Fruit fly (Drosophila melanogaster): ENCODE results near the gene CG31465.

Gene CG31465

DNA sequence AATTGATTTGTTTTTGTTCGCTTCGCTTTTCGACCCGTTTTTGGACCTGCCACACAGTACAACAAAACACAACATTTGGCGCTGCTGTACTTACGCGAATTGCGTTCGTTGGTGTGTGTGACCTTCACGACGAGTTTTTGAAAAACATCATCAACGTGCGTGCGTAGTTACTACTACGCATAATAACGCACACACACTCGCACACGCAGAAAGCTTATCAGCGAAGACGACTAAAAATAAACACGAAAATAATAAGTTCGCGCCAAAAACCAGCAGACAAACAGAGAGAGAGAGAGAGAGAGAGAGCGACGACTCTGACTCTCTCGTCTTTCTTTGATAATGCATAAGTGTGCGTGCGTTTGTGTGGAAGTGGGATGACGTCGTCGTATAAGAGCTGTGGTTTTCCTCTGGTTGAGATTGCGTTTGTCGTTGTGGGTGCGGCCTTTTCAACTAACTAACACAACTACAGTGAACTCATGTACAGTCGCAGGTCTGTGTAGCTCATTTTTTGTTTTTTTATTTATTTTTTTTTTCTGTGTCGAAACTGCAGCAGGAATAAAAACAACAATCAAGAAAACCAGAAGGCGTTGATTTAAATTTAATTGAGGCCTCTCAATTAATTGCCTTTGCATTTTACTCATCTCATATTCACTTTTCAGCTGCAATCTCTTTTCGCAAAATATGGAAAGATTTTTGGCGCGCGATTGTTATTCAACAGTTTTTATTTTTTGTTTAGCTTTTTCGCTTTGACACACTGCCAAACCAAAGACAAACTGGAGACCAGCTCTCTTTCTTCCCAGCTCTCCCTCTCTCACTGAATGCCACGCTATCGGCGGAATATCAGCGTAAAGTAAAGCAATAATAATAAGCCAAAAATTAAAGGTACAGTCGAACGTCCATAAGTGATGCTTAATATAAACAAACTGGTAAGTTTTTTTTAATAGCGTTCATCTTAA is 26.7 kb upstream of the CG31465 start (continued):
- no peak for TF ChIP-seq hkb (optimal IDR thresholded peaks at IDR 0.05)
- no peak for TF ChIP-seq hkb (GFP tag; IDR thresholded peaks at IDR 0.05)
- peak; percentile 30; the same call in 1 of the 2 replicates for TF ChIP-seq seq (GFP tag; IDR thresholded peaks at IDR 0.05)
- no peak for TF ChIP-seq CG10565 (GFP tag; optimal IDR thresholded peaks at IDR 0.05)
- TF ChIP-seq sug (tag; optimal IDR thresholded peaks at IDR 0.05) = peak; percentile 44
- no peak for TF ChIP-seq ara (GFP tag; IDR thresholded peaks at IDR 0.05)
- no peak for TF ChIP-seq Fer2 (tag; optimal IDR thresholded peaks at IDR 0.05)
- peak; percentile 55; the same call in 1 of the 3 replicates for TF ChIP-seq CG34224 (GFP tag; IDR thresholded peaks at IDR 0.05; ENCODE audit: partially characterized antibody)
- no peak for TF ChIP-seq Antp (GFP tag; optimal IDR thresholded peaks at IDR 0.05)
- TF ChIP-seq trh (GFP tag; optimal IDR thresholded peaks at IDR 0.05) = no peak
- no peak for TF ChIP-seq Doc2 (GFP tag; IDR thresholded peaks at IDR 0.05)
- no peak for TF ChIP-seq CG32767 (GFP tag; IDR thresholded peaks at IDR 0.05)
- TF ChIP-seq prd (optimal IDR thresholded peaks at IDR 0.05) = no peak
- no peak for TF ChIP-seq prd (GFP tag; IDR thresholded peaks at IDR 0.05)
- TF ChIP-seq B-H1 (GFP tag; IDR thresholded peaks at IDR 0.05) = no peak
- TF ChIP-seq CG16863 (GFP tag; optimal IDR thresholded peaks at IDR 0.05) = no peak
- no peak for TF ChIP-seq CG1647 (GFP tag; optimal IDR thresholded peaks at IDR 0.05)
- TF ChIP-seq wdn (GFP tag; IDR thresholded peaks at IDR 0.05) = peak; percentile 28
- no peak for TF ChIP-seq shn (GFP tag; optimal IDR thresholded peaks at IDR 0.05)
- TF ChIP-seq Vsx1 (GFP tag; optimal IDR thresholded peaks at IDR 0.05) = no peak
- TF ChIP-seq dan (GFP tag; IDR thresholded peaks at IDR 0.05) = no peak
- no peak for TF ChIP-seq NfI (GFP tag; optimal IDR thresholded peaks at IDR 0.05)
- TF ChIP-seq dpn (GFP tag; optimal IDR thresholded peaks at IDR 0.05) = no peak
- TF ChIP-seq CG34376 (GFP tag; optimal IDR thresholded peaks at IDR 0.05) = peak; percentile 3
- TF ChIP-seq slp2 (GFP tag; optimal IDR thresholded peaks at IDR 0.05) = no peak
- peak in 1 of 2 experiments; percentile 70 for TF ChIP-seq eve (GFP tag; optimal IDR thresholded peaks at IDR 0.05)
- TF ChIP-seq CG7556 (GFP tag; optimal IDR thresholded peaks at IDR 0.05) = no peak
- peak; percentile 34; the same call in 1 of the 2 replicates for TF ChIP-seq unc-4 (GFP tag; IDR thresholded peaks at IDR 0.05; ENCODE audit: partially characterized antibody)
- TF ChIP-seq CG1792 (GFP tag; optimal IDR thresholded peaks at IDR 0.05) = no peak
- TF ChIP-seq fd64A (GFP tag; optimal IDR thresholded peaks at IDR 0.05) = no peak
- no peak for TF ChIP-seq CTCF (GFP tag; optimal IDR thresholded peaks at IDR 0.05)
- TF ChIP-seq CG1529 (GFP tag; optimal IDR thresholded peaks at IDR 0.05) = no peak
- TF ChIP-seq CG17612 (GFP tag; IDR thresholded peaks at IDR 0.05) = no peak
- no peak for TF ChIP-seq Hr39 (optimal IDR thresholded peaks at IDR 0.05)
- no peak for TF ChIP-seq CG2875 (GFP tag; optimal IDR thresholded peaks at IDR 0.05)
- peak; percentile 51 for TF ChIP-seq CG10431 (GFP tag; optimal IDR thresholded peaks at IDR 0.05)
- peak; percentile 66 for TF ChIP-seq CG1832 (GFP tag; optimal IDR thresholded peaks at IDR 0.05)
- TF ChIP-seq Ada2b (GFP tag; IDR thresholded peaks at IDR 0.05) = no peak
- no peak for TF ChIP-seq disco-r (GFP tag; optimal IDR thresholded peaks at IDR 0.05)
- TF ChIP-seq da (GFP tag; optimal IDR thresholded peaks at IDR 0.05) = no peak
- TF ChIP-seq CG15696 (tag; optimal IDR thresholded peaks at IDR 0.05) = no peak
- TF ChIP-seq CG1603 (tag; optimal IDR thresholded peaks at IDR 0.05) = peak; percentile 0
- TF ChIP-seq CG15269 (tag; optimal IDR thresholded peaks at IDR 0.05) = no peak
- TF ChIP-seq fd102C (GFP tag; optimal IDR thresholded peaks at IDR 0.05) = no peak
- TF ChIP-seq NC2α (GFP tag; optimal IDR thresholded peaks at IDR 0.05) = no peak
- no peak for TF ChIP-seq CG7271 (tag; optimal IDR thresholded peaks at IDR 0.05)
- no peak for TF ChIP-seq Hand (GFP tag; optimal IDR thresholded peaks at IDR 0.05)
- TF ChIP-seq Eip74EF (GFP tag; optimal IDR thresholded peaks at IDR 0.05) = no peak
- no peak for TF ChIP-seq crc (GFP tag; optimal IDR thresholded peaks at IDR 0.05)
- no peak for TF ChIP-seq CG3407 (GFP tag; optimal IDR thresholded peaks at IDR 0.05)
- no peak for TF ChIP-seq CG11247 (GFP tag; IDR thresholded peaks at IDR 0.05)
